Fruit fly (Drosophila melanogaster) whole organism, embryonic: ENCODE results near the gene Crz.
A peak's percentile ranks its signal among the peaks of the same experiment; 100 is the strongest.

Experiments
- Awh ChIP-seq: fragments of 200-800 bp; sonication (Bioruptor generic); IDR thresholded peaks from 2 replicates; pipeline ENCODE4, ENCODE4 v1.3.6; 2022; ENCODE audit warnings: missing biosample characterization, missing genetic modification characterization
- Blimp-1 ChIP-seq: fragments of 200-800 bp; sonication (Bioruptor generic); optimal IDR thresholded peaks from 3 replicates; lab custom pipeline; 2018; ENCODE audit warnings: missing biosample characterization, missing genetic modification characterization, mild to moderate bottlenecking, moderate library complexity, missing genetic modification reagents
- CG10565 ChIP-seq: fragments of 200-800 bp; sonication (Bioruptor generic); optimal IDR thresholded peaks from 3 replicates; lab custom pipeline; 2016; ENCODE audit warnings: missing biosample characterization, mild to moderate bottlenecking, missing genetic modification characterization
- CG11560 ChIP-seq: fragments of 200-800 bp; sonication (Bioruptor generic); IDR thresholded peaks from 3 replicates; pipeline ENCODE4 v1.3.6; 2022; ENCODE audit warnings: missing biosample characterization, missing genetic modification characterization
- CG11696 ChIP-seq: fragments of 200-800 bp; sonication (Bioruptor generic); IDR thresholded peaks from 2 replicates; pipeline ENCODE4 v1.3.6; 2022; ENCODE audit warnings: missing biosample characterization, missing genetic modification characterization
- CG14860 ChIP-seq: fragments of 200-800 bp; sonication (Bioruptor generic); IDR thresholded peaks from 3 replicates; pipeline ENCODE4 v1.3.6; 2022; ENCODE audit warnings: missing biosample characterization, missing genetic modification characterization; ENCODE audit not compliant: partially characterized antibody
- CG14965 ChIP-seq: fragments of 200-800 bp; sonication (Bioruptor generic); optimal IDR thresholded peaks from 2 replicates; lab custom pipeline; 2016; ENCODE audit warnings: missing biosample characterization, missing genetic modification characterization, borderline replicate concordance
- CG17829 ChIP-seq: fragments of 200-800 bp; optimal IDR thresholded peaks from 2 replicates; lab custom pipeline; 2019; ENCODE audit warnings: missing biosample characterization, mild to moderate bottlenecking, missing genetic modification characterization, moderate library complexity
- CG18011 ChIP-seq: fragments of 200-800 bp; sonication (Bioruptor generic); optimal IDR thresholded peaks from 2 replicates; lab custom pipeline; 2017; ENCODE audit warnings: missing biosample characterization, missing genetic modification characterization, mild to moderate bottlenecking, moderate library complexity, missing genotype
- CG18764 ChIP-seq: fragments of 200-800 bp; sonication (Bioruptor generic); optimal IDR thresholded peaks from 3 replicates; lab custom pipeline; 2016; ENCODE audit warnings: missing biosample characterization, missing genetic modification characterization
- CG31224 ChIP-seq: fragments of 200-800 bp; sonication (Bioruptor generic); IDR thresholded peaks from 2 replicates; pipeline ENCODE4 v1.3.6; 2022; ENCODE audit warnings: missing biosample characterization, missing genetic modification characterization
- CG3281 ChIP-seq: fragments of 200-800 bp; sonication (Bioruptor generic); optimal IDR thresholded peaks from 3 replicates; lab custom pipeline; 2017; ENCODE audit warnings: missing biosample characterization, mild to moderate bottlenecking, missing genetic modification characterization
- CG4282 ChIP-seq: fragments of 200-800 bp; sonication (Bioruptor generic); optimal IDR thresholded peaks from 2 replicates; lab custom pipeline; 2016; ENCODE audit warnings: missing biosample characterization, missing genetic modification characterization
- CG4360 ChIP-seq: fragments of 200-800 bp; sonication (Bioruptor generic); IDR thresholded peaks from 2 replicates; pipeline ENCODE4 v1.3.6; 2022; ENCODE audit warnings: missing biosample characterization, missing genetic modification characterization
- CG5180 ChIP-seq: fragments of 200-800 bp; sonication (Bioruptor generic); optimal IDR thresholded peaks from 3 replicates; lab custom pipeline; 2017; ENCODE audit warnings: missing biosample characterization, missing genetic modification characterization, mild to moderate bottlenecking, moderate library complexity, missing genetic modification reagents
- CG7928 ChIP-seq: fragments of 200-800 bp; sonication (Bioruptor generic); optimal IDR thresholded peaks from 2 replicates; lab custom pipeline; 2017; ENCODE audit warnings: missing biosample characterization, mild to moderate bottlenecking, missing genetic modification characterization
- CG8924 ChIP-seq: fragments of 200-800 bp; optimal IDR thresholded peaks from 3 replicates; lab custom pipeline; 2019; ENCODE audit warnings: missing biosample characterization, mild to moderate bottlenecking, missing genetic modification characterization, moderate library complexity
- CHES-1-like ChIP-seq: fragments of 200-800 bp; sonication (Bioruptor generic); optimal IDR thresholded peaks from 2 replicates; lab custom pipeline; 2016; ENCODE audit warnings: missing biosample characterization, missing genetic modification characterization
- Camta ChIP-seq: fragments of 200-800 bp; sonication (Bioruptor generic); optimal IDR thresholded peaks from 2 replicates; lab custom pipeline; 2016; ENCODE audit warnings: missing biosample characterization, missing genetic modification characterization
- Chrac-16 ChIP-seq: fragments of 200-800 bp; sonication (Bioruptor generic); optimal IDR thresholded peaks from 3 replicates; lab custom pipeline; 2016; ENCODE audit warnings: missing biosample characterization, missing genetic modification characterization
- CrebB ChIP-seq: fragments of 200-800 bp; sonication (Bioruptor generic); optimal IDR thresholded peaks from 3 replicates; lab custom pipeline; 2018; ENCODE audit warnings: missing biosample characterization, mild to moderate bottlenecking, missing genetic modification characterization
- Dbx ChIP-seq: fragments of 200-800 bp; sonication (Bioruptor generic); IDR thresholded peaks from 3 replicates; pipeline ENCODE4 v1.3.6; 2022; ENCODE audit warnings: missing biosample characterization, missing genetic modification characterization
- Eip74EF ChIP-seq, 2 experiments: fragments of 200-800 bp in 1 of 2; fragments of >200 bp in 1 of 2; sonication (Bioruptor generic) in 1 of 2; optimal IDR thresholded peaks; 2 replicates each; lab custom pipeline; 2017 to 2019; ENCODE audit warnings: missing biosample characterization in 2 of 2, missing genetic modification characterization in 2 of 2, mild to moderate bottlenecking in 1 of 2, moderate library complexity in 1 of 2
- GATAe ChIP-seq: fragments of 200-800 bp; sonication (Bioruptor generic); conservative IDR thresholded peaks from 2 replicates; pipeline ENCODE4 v1.3.6; 2022; ENCODE audit warnings: missing biosample characterization, missing genetic modification characterization
- H2.0 ChIP-seq: fragments of 200-800 bp; sonication (Bioruptor generic); IDR thresholded peaks from 2 replicates; pipeline ENCODE4 v1.3.6; 2022; ENCODE audit warnings: missing biosample characterization, missing genetic modification characterization
- Hey ChIP-seq: fragments of 200-800 bp; sonication (Bioruptor generic); optimal IDR thresholded peaks from 3 replicates; lab custom pipeline; 2018; ENCODE audit warnings: missing biosample characterization, mild to moderate bottlenecking, missing genetic modification characterization
- Hr78 ChIP-seq, 2 experiments: fragments of 200-800 bp in 1 of 2; fragments of >200 bp in 1 of 2; sonication (Bioruptor generic) in 1 of 2; optimal IDR thresholded peaks; 2 replicates each; lab custom pipeline; 2017 to 2019; ENCODE audit warnings: missing biosample characterization in 2 of 2, missing genetic modification characterization in 2 of 2, mild to moderate bottlenecking in 1 of 2, moderate library complexity in 1 of 2
- Kr ChIP-seq: fragments of 200-800 bp; sonication (Bioruptor generic); optimal IDR thresholded peaks from 2 replicates; lab custom pipeline; 2017; ENCODE audit warnings: missing biosample characterization, mild to moderate bottlenecking, missing genetic modification characterization
- Mes4 ChIP-seq: fragments of 200-800 bp; sonication (Bioruptor generic); optimal IDR thresholded peaks from 2 replicates; lab custom pipeline; 2016; ENCODE audit warnings: missing biosample characterization, missing genetic modification characterization
- Mrtf ChIP-seq: fragments of 200-800 bp; sonication (Bioruptor generic); IDR thresholded peaks from 3 replicates; pipeline ENCODE4 v1.3.6; 2022; ENCODE audit warnings: missing biosample characterization, missing genetic modification characterization
- PHDP ChIP-seq: fragments of 200-800 bp; sonication (Bioruptor generic); optimal IDR thresholded peaks from 3 replicates; lab custom pipeline; 2018; ENCODE audit warnings: missing biosample characterization, mild to moderate bottlenecking, missing genetic modification characterization, moderate library complexity
- Ravus ChIP-seq: fragments of 200-800 bp; sonication (Bioruptor generic); IDR thresholded peaks from 2 replicates; pipeline ENCODE4 v1.3.6; 2022; ENCODE audit warnings: missing biosample characterization, missing genetic modification characterization
- Side ChIP-seq: fragments of 200-800 bp; sonication (Bioruptor generic); optimal IDR thresholded peaks from 2 replicates; lab custom pipeline; 2016; ENCODE audit warnings: missing biosample characterization, missing genetic modification characterization
- Tbp ChIP-seq: fragments of >200 bp; optimal IDR thresholded peaks from 2 replicates; lab custom pipeline; 2018; ENCODE audit warnings: missing biosample characterization, missing genetic modification characterization
- bbx ChIP-seq: fragments of 200-800 bp; sonication (Bioruptor generic); IDR thresholded peaks from 2 replicates; pipeline ENCODE4 v1.3.6; 2022; ENCODE audit warnings: missing biosample characterization, missing genetic modification characterization; ENCODE audit not compliant: partially characterized antibody
- corto ChIP-seq: fragments of 200-800 bp; sonication (Bioruptor generic); optimal IDR thresholded peaks from 2 replicates; lab custom pipeline; 2016; ENCODE audit warnings: missing biosample characterization, mild to moderate bottlenecking, missing genetic modification characterization, moderate library complexity
- emc ChIP-seq: fragments of 200-800 bp; sonication (Bioruptor generic); optimal IDR thresholded peaks from 2 replicates; lab custom pipeline; 2016; ENCODE audit warnings: missing biosample characterization, missing genetic modification characterization
- luna ChIP-seq: fragments of 200-800 bp; sonication (Bioruptor generic); optimal IDR thresholded peaks from 2 replicates; lab custom pipeline; 2016; ENCODE audit warnings: missing biosample characterization, missing genetic modification characterization
- mld ChIP-seq: fragments of 200-800 bp; sonication (Bioruptor generic); IDR thresholded peaks from 3 replicates; pipeline ENCODE4 v1.3.6; 2022; ENCODE audit warnings: missing biosample characterization, missing genetic modification characterization; ENCODE audit not compliant: partially characterized antibody
- pita ChIP-seq: fragments of 200-800 bp; sonication (Bioruptor generic); optimal IDR thresholded peaks from 2 replicates; lab custom pipeline; 2017; ENCODE audit warnings: missing biosample characterization, mild to moderate bottlenecking, missing genetic modification characterization
- pum ChIP-seq: fragments of 200-800 bp; sonication (Bioruptor generic); optimal IDR thresholded peaks from 2 replicates; lab custom pipeline; 2016; ENCODE audit warnings: missing biosample characterization, missing genetic modification characterization
- sim ChIP-seq: fragments of 200-800 bp; sonication (Bioruptor generic); IDR thresholded peaks from 2 replicates; pipeline ENCODE4 v1.3.6; 2022; ENCODE audit warnings: missing biosample characterization, missing genetic modification characterization
- slp2 ChIP-seq: fragments of 200-800 bp; sonication (Bioruptor generic); optimal IDR thresholded peaks from 2 replicates; lab custom pipeline; 2016; ENCODE audit warnings: missing biosample characterization, missing genetic modification characterization
- twi ChIP-seq: fragments of 200-800 bp; optimal IDR thresholded peaks from 2 replicates; lab custom pipeline; 2019; ENCODE audit warnings: missing biosample characterization, mild to moderate bottlenecking, missing genetic modification characterization, moderate library complexity
- unpg ChIP-seq: fragments of 200-800 bp; sonication (Bioruptor generic); optimal IDR thresholded peaks from 3 replicates; lab custom pipeline; 2018; ENCODE audit warnings: missing biosample characterization, mild to moderate bottlenecking, missing genetic modification characterization, moderate library complexity
- vfl ChIP-seq: fragments of 200-800 bp; sonication (Bioruptor generic); optimal IDR thresholded peaks from 2 replicates; lab custom pipeline; 2016; ENCODE audit warnings: missing biosample characterization, missing genetic modification characterization
- vnd ChIP-seq: fragments of 200-800 bp; sonication (Bioruptor generic); IDR thresholded peaks from 3 replicates; pipeline ENCODE4 v1.3.6; 2022; ENCODE audit warnings: missing biosample characterization, missing genetic modification characterization; ENCODE audit not compliant: partially characterized antibody
- zf30C ChIP-seq: fragments of 200-800 bp; sonication (Bioruptor generic); optimal IDR thresholded peaks from 3 replicates; lab custom pipeline; 2018; ENCODE audit warnings: missing biosample characterization, mild to moderate bottlenecking, missing genetic modification characterization
- zfh1 ChIP-seq: fragments of 200-800 bp; sonication (Bioruptor generic); IDR thresholded peaks from 3 replicates; pipeline ENCODE4 v1.3.6; 2022; ENCODE audit warnings: missing biosample characterization, missing genetic modification characterization

Gene Crz

DNA sequence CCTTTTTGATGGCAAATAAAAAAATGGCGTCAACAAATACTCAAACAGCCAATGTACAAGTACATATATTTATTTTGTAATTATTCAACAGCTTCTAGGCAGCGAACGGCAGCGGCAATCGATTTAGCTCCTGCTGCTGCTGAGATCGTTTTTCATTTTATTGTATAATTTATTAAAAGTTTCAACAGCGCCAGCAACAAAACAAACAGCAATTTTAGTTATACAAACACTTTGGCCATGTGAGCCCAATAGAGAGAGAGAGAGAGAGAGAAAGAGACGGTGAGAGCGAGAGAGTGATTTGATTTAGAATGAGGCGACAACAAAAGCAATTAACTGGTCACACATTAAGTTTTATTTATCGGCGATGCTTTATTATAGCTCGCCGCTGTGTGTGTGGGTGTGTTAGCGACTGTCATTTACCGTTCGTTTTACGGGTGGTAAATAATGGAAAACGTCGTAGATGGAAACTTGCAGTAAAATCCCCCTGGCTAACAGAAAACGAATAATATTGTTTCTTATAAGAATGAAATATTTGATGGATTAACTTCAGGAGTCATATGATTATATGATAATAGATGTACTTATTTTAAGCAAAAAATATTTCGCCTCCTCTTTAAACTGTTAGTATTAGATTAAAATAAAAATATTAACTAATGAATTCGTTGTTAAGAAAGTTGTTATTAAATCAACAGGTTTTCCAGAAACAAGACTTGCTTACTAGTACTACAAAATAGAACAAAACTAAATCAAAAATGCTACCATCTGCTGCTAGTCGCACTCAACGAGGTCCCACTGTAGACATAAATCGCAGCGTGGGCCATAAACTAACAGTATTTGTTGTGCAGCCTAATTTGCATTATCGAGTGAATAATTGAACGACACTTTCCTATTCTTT, 29.3 kb upstream of the Crz start (continued):
- no peak for TF ChIP-seq emc (GFP tag; lab: Kevin White, UChicago)
- no peak for TF ChIP-seq zf30C
- no peak for TF ChIP-seq GATAe (GFP tag; lab: Robert Waterston, UW)
- no peak for TF ChIP-seq bbx (GFP tag; lab: Robert Waterston, UW)
- no peak for TF ChIP-seq Awh (GFP tag; lab: Robert Waterston, UW)
- TF ChIP-seq zfh1 (GFP tag; lab: Robert Waterston, UW), result no peak
- no peak for TF ChIP-seq CG11560
- TF ChIP-seq vnd (GFP tag; lab: Robert Waterston, UW), result no peak
- TF ChIP-seq Blimp-1 (GFP tag; lab: Kevin White, UChicago), result no peak
- no peak for TF ChIP-seq twi (tag; lab: Kevin White, UChicago)
- no peak for TF ChIP-seq Ravus
- no peak for TF ChIP-seq H2.0 (GFP tag; lab: Robert Waterston, UW)
- TF ChIP-seq sim, result no peak
- peak; percentile 7 for TF ChIP-seq unpg (GFP tag; lab: Kevin White, UChicago)
- no peak for TF ChIP-seq vfl
- TF ChIP-seq pita (GFP tag; lab: Kevin White, UChicago), result no peak
- TF ChIP-seq luna (GFP tag; lab: Kevin White, UChicago), result no peak
- TF ChIP-seq Side (GFP tag; lab: Kevin White, UChicago), result peak; percentile 14
- TF ChIP-seq Mrtf (GFP tag; lab: Robert Waterston, UW), result no peak
- no peak for TF ChIP-seq Hey
- TF ChIP-seq Tbp (GFP tag; lab: Kevin White, UChicago), result no peak
- no peak for TF ChIP-seq CG7928 (GFP tag; lab: Kevin White, UChicago)
- TF ChIP-seq corto (GFP tag; lab: Kevin White, UChicago), result no peak
- no peak for TF ChIP-seq CHES-1-like
- no peak for TF ChIP-seq Camta (GFP tag; lab: Kevin White, UChicago)
- TF ChIP-seq CG4282, result no peak
- TF ChIP-seq CG10565 (GFP tag; lab: Kevin White, UChicago), result no peak
- TF ChIP-seq Eip74EF (GFP tag; optimal IDR thresholded peaks at IDR 0.05; lab: Kevin White, UChicago), result no peak
- TF ChIP-seq PHDP, result peak; percentile 1
- TF ChIP-seq CrebB, result no peak
- TF ChIP-seq mld, result no peak
- no peak for TF ChIP-seq pum (GFP tag; lab: Kevin White, UChicago)
- no peak for TF ChIP-seq CG8924 (tag; lab: Kevin White, UChicago)
- no peak for TF ChIP-seq CG11696 (GFP tag; lab: Robert Waterston, UW)
- no peak for TF ChIP-seq Dbx (GFP tag; lab: Robert Waterston, UW)
- no peak for TF ChIP-seq CG14860 (GFP tag; lab: Robert Waterston, UW)
- no peak for TF ChIP-seq Hr78 (GFP tag; optimal IDR thresholded peaks at IDR 0.05; lab: Kevin White, UChicago)
- TF ChIP-seq Mes4 (GFP tag; lab: Kevin White, UChicago), result no peak
- TF ChIP-seq CG5180 (GFP tag; lab: Kevin White, UChicago), result no peak
- TF ChIP-seq CG17829, result no peak
- no peak for TF ChIP-seq Chrac-16
- peak; percentile 9 for TF ChIP-seq CG3281
- no peak for TF ChIP-seq CG18011 (GFP tag; lab: Kevin White, UChicago)
- TF ChIP-seq CG18764 (GFP tag; lab: Kevin White, UChicago), result no peak
- TF ChIP-seq Kr (GFP tag; lab: Kevin White, UChicago), result no peak
- no peak for TF ChIP-seq CG4360 (GFP tag; lab: Robert Waterston, UW)
- no peak for TF ChIP-seq slp2 (GFP tag; lab: Kevin White, UChicago)
- no peak for TF ChIP-seq CG31224 (GFP tag; lab: Robert Waterston, UW)
- TF ChIP-seq CG14965 (GFP tag; lab: Kevin White, UChicago), result no peak
